Fruit fly (Drosophila melanogaster) whole organism, prepupa: ENCODE results near the gene CG18171.

Source experiments
- CG10631 ChIP-seq: fragments of 200-800 bp; sonication (Bioruptor generic); optimal IDR thresholded peaks from 2 replicates; lab custom pipeline; 2016; ENCODE audit warnings: missing biosample characterization, missing genetic modification characterization
- CG6854 ChIP-seq: fragments of 200-800 bp; sonication (Bioruptor generic); optimal IDR thresholded peaks from 2 replicates; lab custom pipeline; 2017; ENCODE audit warnings: missing biosample characterization, mild to moderate bottlenecking, missing genetic modification characterization
- Eip78C ChIP-seq: fragments of 200-800 bp; sonication (Bioruptor generic); peaks from one replicate; lab custom pipeline; 2016; ENCODE audit warnings: missing biosample characterization, missing genetic modification characterization
- Met ChIP-seq: fragments of 200-800 bp; sonication (Bioruptor generic); optimal IDR thresholded peaks from 3 replicates; lab custom pipeline; 2016; ENCODE audit warnings: missing biosample characterization, missing genetic modification characterization
- OdsH ChIP-seq: fragments of 200-800 bp; sonication (Bioruptor generic); optimal IDR thresholded peaks from 3 replicates; lab custom pipeline; 2016; ENCODE audit warnings: missing biosample characterization, missing genetic modification characterization
- Sox102F ChIP-seq: fragments of 200-800 bp; sonication (Bioruptor generic); optimal IDR thresholded peaks from 2 replicates; lab custom pipeline; 2016; ENCODE audit warnings: missing biosample characterization, mild to moderate bottlenecking, missing genetic modification characterization
- Sox14 ChIP-seq: fragments of 200-800 bp; sonication (Bioruptor generic); optimal IDR thresholded peaks from 3 replicates; lab custom pipeline; 2016; ENCODE audit warnings: missing biosample characterization, missing genetic modification characterization
- fkh ChIP-seq: fragments of 200-800 bp; sonication (Bioruptor generic); optimal IDR thresholded peaks from 3 replicates; lab custom pipeline; 2017; ENCODE audit warnings: missing biosample characterization, mild to moderate bottlenecking, missing genetic modification characterization, moderate library complexity

DNA sequence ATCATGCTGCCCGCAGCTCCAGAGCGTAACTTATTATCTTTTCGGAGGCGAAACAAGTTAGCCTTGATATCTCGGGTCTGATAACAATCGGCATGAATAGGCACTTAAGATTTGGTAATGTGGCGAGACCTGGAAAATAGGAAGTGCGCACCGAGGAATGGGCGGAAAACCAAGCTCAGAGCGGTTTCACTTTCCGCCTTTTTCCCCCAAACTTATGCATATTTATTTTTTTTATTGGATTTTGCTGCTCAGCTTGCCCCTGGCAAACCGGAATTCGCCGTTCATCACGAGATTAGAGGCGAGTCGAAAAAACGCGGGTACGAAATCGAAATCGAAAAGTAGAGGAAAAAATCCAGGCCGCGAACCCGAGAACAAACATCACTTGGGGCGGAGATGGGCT is 32.0 kb upstream of the CG18171 start:
- TF ChIP-seq CG10631 (GFP tag; lab: Kevin White, UChicago) (no peak), Sox14 (GFP tag; lab: Kevin White, UChicago) (no peak), OdsH (no peak), Met (GFP tag; lab: Kevin White, UChicago) (no peak), Sox102F (GFP tag; lab: Kevin White, UChicago) (no peak), fkh (GFP tag; lab: Kevin White, UChicago) (no peak), Eip78C (GFP tag; lab: Kevin White, UChicago) (no peak), CG6854 (GFP tag; lab: Kevin White, UChicago) (no peak)
